Fruit fly (Drosophila melanogaster): Measurements from ENCODE around the gene CG43645.
A peak's percentile ranks its signal among the peaks of the same experiment; 100 is the strongest.

The CG43645 gene

DNA sequence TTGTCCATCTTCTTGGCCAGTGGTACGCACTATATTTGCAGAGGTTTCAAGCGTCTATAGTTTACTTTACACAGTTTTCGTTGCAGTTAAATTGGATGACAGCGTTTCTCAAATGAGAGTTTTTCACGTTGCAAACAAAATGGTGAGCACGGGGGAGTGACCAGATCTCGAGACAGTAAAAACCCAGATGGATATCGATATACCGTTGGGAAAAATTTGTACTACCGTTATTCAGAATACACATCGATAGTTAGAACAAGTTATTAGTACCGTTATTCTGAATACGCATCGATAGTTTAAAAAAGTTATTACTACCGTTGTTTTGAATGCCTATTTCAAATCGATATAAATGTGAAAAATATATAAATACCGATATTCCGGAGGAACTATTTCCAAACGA, 7.8 kb upstream of the CG43645 start, which contains the start of gene cass:
TSS of gene cass (minus strand) at position 179 of the 400 bp plus-strand sequence.
- TF ChIP-seq ey (GFP tag; optimal IDR thresholded peaks at IDR 0.05) = no peak
- peak; percentile 33 for TF ChIP-seq rgr (GFP tag; optimal IDR thresholded peaks at IDR 0.05)
- TF ChIP-seq jim (GFP tag; optimal IDR thresholded peaks at IDR 0.05) = no peak
- no peak for TF ChIP-seq Abd-B (GFP tag; optimal IDR thresholded peaks at IDR 0.05)
- TF ChIP-seq CG9705 (GFP tag; optimal IDR thresholded peaks at IDR 0.05) = no peak
- no peak for TF ChIP-seq dmrt93B (GFP tag; optimal IDR thresholded peaks at IDR 0.05)
- no peak for TF ChIP-seq Mio (GFP tag; optimal IDR thresholded peaks at IDR 0.05)
- no peak for TF ChIP-seq sv (GFP tag; optimal IDR thresholded peaks at IDR 0.05)
- TF ChIP-seq h (GFP tag; optimal IDR thresholded peaks at IDR 0.05) = no peak
- TF ChIP-seq br (GFP tag; optimal IDR thresholded peaks at IDR 0.05) = no peak
- TF ChIP-seq dsf (GFP tag; optimal IDR thresholded peaks at IDR 0.05; ENCODE audit: borderline replicate concordance) = no peak
- peak; percentile 14 for TF ChIP-seq Myc (optimal IDR thresholded peaks at IDR 0.05)
- no peak for TF ChIP-seq GATAd (GFP tag; optimal IDR thresholded peaks at IDR 0.05)
- TF ChIP-seq fru (GFP tag; optimal IDR thresholded peaks at IDR 0.05) = no peak
- no peak for TF ChIP-seq Rel (GFP tag; optimal IDR thresholded peaks at IDR 0.05)
- TF ChIP-seq Rel (tag; optimal IDR thresholded peaks at IDR 0.05) = peak; percentile 25
- TF ChIP-seq Hnf4 (GFP tag; optimal IDR thresholded peaks at IDR 0.05) = no peak
- no peak for TF ChIP-seq dl (GFP tag; optimal IDR thresholded peaks at IDR 0.05; ENCODE audit: insufficient read depth in 1 of 2, partially characterized antibody in 2 of 2)
- TF ChIP-seq Hr83 (GFP tag; optimal IDR thresholded peaks at IDR 0.05; ENCODE audit: poor library complexity, severe bottlenecking) = no peak
- TF ChIP-seq usp (GFP tag; optimal IDR thresholded peaks at IDR 0.05) = no peak
- TF ChIP-seq Jra (GFP tag; optimal IDR thresholded peaks at IDR 0.05) = peak; percentile 32
- no peak for TF ChIP-seq Hr78 (GFP tag; optimal IDR thresholded peaks at IDR 0.05)
- no peak for TF ChIP-seq brk (GFP tag; optimal IDR thresholded peaks at IDR 0.05)
- TF ChIP-seq Vsx2 (GFP tag; optimal IDR thresholded peaks at IDR 0.05; ENCODE audit: partially characterized antibody) = no peak
- no peak for TF ChIP-seq tai (GFP tag; optimal IDR thresholded peaks at IDR 0.05)
- TF ChIP-seq Dif (GFP tag; optimal IDR thresholded peaks at IDR 0.05; ENCODE audit: partially characterized antibody) = no peak
- TF ChIP-seq N (GFP tag; optimal IDR thresholded peaks at IDR 0.05) = no peak
- no peak for TF ChIP-seq sage (GFP tag; optimal IDR thresholded peaks at IDR 0.05)
- no peak for TF ChIP-seq pan (optimal IDR thresholded peaks at IDR 0.05)
- TF ChIP-seq HLH106 (tag; optimal IDR thresholded peaks at IDR 0.05) = no peak
- no peak for TF ChIP-seq lola (GFP tag; optimal IDR thresholded peaks at IDR 0.05)
- no peak for TF ChIP-seq psq (GFP tag; optimal IDR thresholded peaks at IDR 0.05)
- TF ChIP-seq Sp1 (GFP tag; optimal IDR thresholded peaks at IDR 0.05) = peak; percentile 6
- no peak for TF ChIP-seq OdsH (GFP tag; optimal IDR thresholded peaks at IDR 0.05)
- no peak for TF ChIP-seq woc (GFP tag; optimal IDR thresholded peaks at IDR 0.05)
- TF ChIP-seq Dfd (GFP tag; optimal IDR thresholded peaks at IDR 0.05) = no peak

- TF ChIP-seq rgr (GFP tag; optimal IDR thresholded peaks at IDR 0.05) (peak; percentile 99), dsf (GFP tag; optimal IDR thresholded peaks at IDR 0.05; ENCODE audit: borderline replicate concordance) (peak; percentile 94), Jra (GFP tag; optimal IDR thresholded peaks at IDR 0.05) (peak; percentile 95), CrebA (GFP tag; optimal IDR thresholded peaks at IDR 0.05; ENCODE audit: borderline replicate concordance) (no peak), Myc (optimal IDR thresholded peaks at IDR 0.05) (no peak), h (GFP tag; optimal IDR thresholded peaks at IDR 0.05) (peak; percentile 97), CG32264 (GFP tag; optimal IDR thresholded peaks at IDR 0.05) (peak; percentile 91), dmrt93B (GFP tag; optimal IDR thresholded peaks at IDR 0.05) (peak; percentile 98), pan (optimal IDR thresholded peaks at IDR 0.05) (no peak), GATAd (GFP tag; optimal IDR thresholded peaks at IDR 0.05) (peak; percentile 93), Mio (GFP tag; optimal IDR thresholded peaks at IDR 0.05) (peak; percentile 83), Vsx2 (GFP tag; optimal IDR thresholded peaks at IDR 0.05; ENCODE audit: partially characterized antibody) (no peak), tai (GFP tag; optimal IDR thresholded peaks at IDR 0.05) (no peak), Hr83 (GFP tag; optimal IDR thresholded peaks at IDR 0.05; ENCODE audit: poor library complexity, severe bottlenecking) (peak; percentile 97), sv (GFP tag; optimal IDR thresholded peaks at IDR 0.05) (peak; percentile 93), N (GFP tag; optimal IDR thresholded peaks at IDR 0.05) (no peak), Hnf4 (GFP tag; optimal IDR thresholded peaks at IDR 0.05) (peak; percentile 96), Abd-B (GFP tag; optimal IDR thresholded peaks at IDR 0.05) (no peak), Rel (GFP tag; optimal IDR thresholded peaks at IDR 0.05) (peak; percentile 80), Rel (tag; optimal IDR thresholded peaks at IDR 0.05) (peak; percentile 71), CG9705 (GFP tag; optimal IDR thresholded peaks at IDR 0.05) (peak; percentile 77), sage (GFP tag; optimal IDR thresholded peaks at IDR 0.05) (peak; percentile 94), fru (GFP tag; optimal IDR thresholded peaks at IDR 0.05) (peak; percentile 95), jim (GFP tag; optimal IDR thresholded peaks at IDR 0.05) (peak; percentile 73), psq (GFP tag; optimal IDR thresholded peaks at IDR 0.05) (peak; percentile 98), foxo (GFP tag; optimal IDR thresholded peaks at IDR 0.05) (peak; percentile 66 to 98), ey (GFP tag; optimal IDR thresholded peaks at IDR 0.05) (peak; percentile 93), Hr78 (GFP tag; optimal IDR thresholded peaks at IDR 0.05) (no peak), OdsH (GFP tag; optimal IDR thresholded peaks at IDR 0.05) (peak; percentile 98), woc (GFP tag; optimal IDR thresholded peaks at IDR 0.05) (peak; percentile 83), br (GFP tag; optimal IDR thresholded peaks at IDR 0.05) (peak; percentile 97), dl (GFP tag; optimal IDR thresholded peaks at IDR 0.05; ENCODE audit: insufficient read depth in 1 of 2, partially characterized antibody in 2 of 2) (no peak), Sp1 (GFP tag; optimal IDR thresholded peaks at IDR 0.05) (peak; percentile 97), usp (GFP tag; optimal IDR thresholded peaks at IDR 0.05) (no peak), HLH106 (tag; optimal IDR thresholded peaks at IDR 0.05) (peak; percentile 99), Dfd (GFP tag; optimal IDR thresholded peaks at IDR 0.05) (peak; percentile 85), Dif (GFP tag; optimal IDR thresholded peaks at IDR 0.05; ENCODE audit: partially characterized antibody) (no peak)
Observed at dm6 chr2L:17480943-17481580, 4.5 kb upstream of the CG43645 start, which contains the start of the genes fws and Lamtor3. Gene fws, minus strand, starts transcription at chr2L:17481029. Gene Lamtor3, plus strand, starts transcription at chr2L:17481231.

Data from whole organism, wandering third instar larva.